Fruit fly (Drosophila melanogaster) whole organism, wandering third instar larva: ENCODE results near the gene Grip75.

ENCODE experiments used
- OdsH ChIP-seq: fragments of 200-800 bp; sonication (Bioruptor generic); optimal IDR thresholded peaks from 2 replicates; lab custom pipeline; 2016; ENCODE audit warnings: missing biosample characterization, mild to moderate bottlenecking, missing genetic modification characterization
- Sp1 ChIP-seq: fragments of 200-800 bp; sonication (Bioruptor generic); optimal IDR thresholded peaks from 3 replicates; lab custom pipeline; 2019; ENCODE audit warnings: missing biosample characterization, mild to moderate bottlenecking, missing genetic modification characterization, moderate library complexity
- Vsx2 ChIP-seq: fragments of 200-300, 225-300 bp; sonication (Bioruptor generic); optimal IDR thresholded peaks from 2 replicates; lab custom pipeline; 2018; ENCODE audit warnings: missing biosample characterization, missing genetic modification characterization; ENCODE audit not compliant: partially characterized antibody
- brk ChIP-seq: fragments of 200-800 bp; sonication (Bioruptor generic); optimal IDR thresholded peaks from 2 replicates; lab custom pipeline; 2016; ENCODE audit warnings: missing biosample characterization, mild to moderate bottlenecking, missing genetic modification characterization
- rgr ChIP-seq: fragments of 200-800 bp; sonication (Bioruptor generic); optimal IDR thresholded peaks from 3 replicates; lab custom pipeline; 2016; ENCODE audit warnings: missing biosample characterization, mild to moderate bottlenecking, missing genetic modification characterization
- usp ChIP-seq: fragments of >200 bp; optimal IDR thresholded peaks from 2 replicates; lab custom pipeline; 2017; ENCODE audit warnings: missing biosample characterization, missing genetic modification characterization

DNA sequence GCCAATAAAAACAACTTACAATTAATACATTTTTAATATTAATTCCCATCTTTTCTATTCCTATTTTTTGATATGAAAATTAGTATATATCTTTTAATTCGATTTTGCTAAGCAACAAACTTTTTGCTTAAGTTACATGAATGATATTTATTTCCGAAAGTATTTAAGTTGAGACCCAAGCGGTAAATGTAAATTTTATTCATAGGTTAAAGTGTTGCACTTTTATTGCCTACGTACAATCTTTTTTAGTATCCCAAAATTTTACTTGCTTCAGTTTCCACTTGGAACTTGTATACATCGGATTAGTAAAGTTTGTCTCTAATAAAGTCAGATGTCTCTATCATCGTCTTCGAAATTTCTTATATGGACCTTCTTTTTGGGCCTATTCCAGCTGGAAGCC is 48.4 kb downstream of the Grip75 start, which contains the start of gene CG18301:
- TF ChIP-seq Sp1 (GFP tag; lab: Kevin White, UChicago), result no peak
- no peak for TF ChIP-seq OdsH (GFP tag; lab: Kevin White, UChicago)
- no peak for TF ChIP-seq usp (GFP tag; lab: Kevin White, UChicago)
- no peak for TF ChIP-seq brk (GFP tag; lab: Kevin White, UChicago)
- no peak for TF ChIP-seq Vsx2 (GFP tag; lab: Kevin White, UChicago)
- no peak for TF ChIP-seq rgr (GFP tag; lab: Kevin White, UChicago)
